Worm (Caenorhabditis elegans) whole organism, young adult: ENCODE measurements around the gene fbxb-55.

Experiments
- nfya-2 ChIP-seq: fragments of 200-800 bp; sonication (Bioruptor generic); IDR thresholded peaks from 2 replicates; pipeline ENCODE4 v1.3.6; 2022; ENCODE audit warnings: missing genetic modification reagents, missing genetic modification characterization, missing compliant biosample characterization
- nhr-80 ChIP-seq: sonication (generic microtip); optimal IDR thresholded peaks from 2 replicates; lab custom pipeline; 2016; ENCODE audit warnings: missing genetic modification characterization, missing compliant biosample characterization

The fbxb-55 gene

DNA sequence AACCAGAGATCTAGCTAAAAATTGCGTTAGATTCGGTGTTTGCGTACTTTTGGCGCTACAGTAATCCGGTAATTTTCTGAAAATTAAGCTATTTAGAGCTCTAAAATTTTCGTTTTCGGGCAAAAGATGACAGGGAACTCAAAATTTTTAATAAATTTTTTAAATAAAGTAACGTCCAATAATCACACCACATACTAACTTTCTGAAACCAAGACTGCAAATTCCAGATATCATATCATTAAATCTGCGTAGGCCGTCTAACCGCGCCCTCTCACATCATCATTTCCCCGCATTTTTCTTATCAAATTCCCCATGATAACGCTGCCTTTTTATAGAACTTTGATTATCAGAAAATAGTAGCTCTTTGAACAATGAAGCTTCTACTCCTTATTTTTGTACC lies 48.9 kb downstream of the fbxb-55 start, which contains the start of gene drd-50:
Gene drd-50 (plus strand): TSS at position 301 of the 400 bp plus-strand sequence.
- TF ChIP-seq nhr-80 (tag; lab: Kevin White, UChicago) = peak; percentile 17
- TF ChIP-seq nfya-2 (GFP tag; lab: Robert Waterston, UW) = no peak
